Worm (Caenorhabditis elegans) whole organism, L4 larva: ENCODE results near the gene ivns-1.

Source experiments
- F10B5.3 ChIP-seq: sonication (generic microtip); optimal IDR thresholded peaks from 2 replicates; lab custom pipeline; 2016; ENCODE audit warnings: mild to moderate bottlenecking, missing genetic modification characterization, missing compliant biosample characterization
- F26F4.8 ChIP-seq: fragments of 200-800 bp; sonication (Bioruptor generic); conservative IDR thresholded peaks from 2 replicates; pipeline ENCODE4 v1.3.6; 2022; ENCODE audit warnings: missing genetic modification characterization, missing compliant biosample characterization
- Y75B8A.6 ChIP-seq: fragments of 200-800 bp; sonication (Bioruptor generic); IDR thresholded peaks from 2 replicates; pipeline ENCODE4 v1.3.6; 2022; ENCODE audit warnings: missing genetic modification reagents, missing genetic modification characterization, missing compliant biosample characterization
- aha-1 ChIP-seq: fragments of 150-350 bp; peaks from one replicate; lab custom pipeline; 2014; ENCODE audit warnings: missing biosample characterization, missing genetic modification characterization
- ceh-20 ChIP-seq: fragments of 200-800 bp; sonication (Bioruptor generic); IDR thresholded peaks from 2 replicates; pipeline ENCODE4 v1.3.6; 2022; ENCODE audit warnings: missing genetic modification reagents, missing genetic modification characterization, missing compliant biosample characterization
- ceh-82 ChIP-seq: sonication (generic microtip); optimal IDR thresholded peaks from 2 replicates; lab custom pipeline; 2017; ENCODE audit warnings: missing biosample characterization, missing genetic modification characterization
- dpl-1 ChIP-seq: fragments of 150-350 bp; optimal IDR thresholded peaks from 2 replicates; lab custom pipeline; 2014; ENCODE audit warnings: missing biosample characterization, missing genetic modification reagents, missing genetic modification characterization
- egl-43 ChIP-seq: fragments of 200-800 bp; sonication (Bioruptor generic); IDR thresholded peaks from 2 replicates; pipeline ENCODE4 v1.3.6; 2022; ENCODE audit warnings: missing genetic modification reagents, missing genetic modification characterization, missing compliant biosample characterization
- fkh-10 ChIP-seq: fragments of 150-350 bp; optimal IDR thresholded peaks from 2 replicates; lab custom pipeline; 2014; ENCODE audit warnings: missing biosample characterization, missing genetic modification reagents, missing genetic modification characterization
- hmg-1.1 ChIP-seq: fragments of 200-800 bp; sonication (Bioruptor generic); IDR thresholded peaks from 2 replicates; pipeline ENCODE4 v1.3.6; 2022; ENCODE audit warnings: missing genetic modification reagents, missing genetic modification characterization, missing compliant biosample characterization
- jun-1 ChIP-seq: fragments of 150-350 bp; optimal IDR thresholded peaks from 2 replicates; lab custom pipeline; 2014; ENCODE audit warnings: missing biosample characterization, missing genetic modification reagents, missing genetic modification characterization
- lin-1 ChIP-seq: fragments of 200-800 bp; sonication (Bioruptor generic); IDR thresholded peaks from 2 replicates; pipeline ENCODE4 v1.3.6; 2022; ENCODE audit warnings: missing genetic modification reagents, missing genetic modification characterization, missing compliant biosample characterization
- lin-13 ChIP-seq: fragments of 150-350 bp; optimal IDR thresholded peaks from 2 replicates; lab custom pipeline; 2014; ENCODE audit warnings: missing biosample characterization, missing genetic modification reagents, missing genetic modification characterization
- madf-9 ChIP-seq: fragments of 200-800 bp; sonication (Bioruptor generic); conservative IDR thresholded peaks from 2 replicates; pipeline ENCODE4 v1.3.6; 2022; ENCODE audit warnings: missing genetic modification reagents, missing genetic modification characterization, missing compliant biosample characterization
- nhr-11 ChIP-seq: fragments of 150-350 bp; optimal IDR thresholded peaks from 2 replicates; lab custom pipeline; 2014; ENCODE audit warnings: missing biosample characterization, missing genetic modification characterization
- nhr-48 ChIP-seq: sonication (generic microtip); optimal IDR thresholded peaks from 2 replicates; lab custom pipeline; 2016; ENCODE audit warnings: mild to moderate bottlenecking, missing genetic modification characterization, missing compliant biosample characterization
- set-16 ChIP-seq: fragments of 200-800 bp; sonication (Bioruptor generic); IDR thresholded peaks from 2 replicates; pipeline ENCODE4 v1.3.6; 2022; ENCODE audit warnings: missing genetic modification reagents, missing genetic modification characterization, missing compliant biosample characterization
- snpc-4 ChIP-seq: fragments of 150-350 bp; optimal IDR thresholded peaks from 2 replicates; lab custom pipeline; 2014; ENCODE audit warnings: missing biosample characterization, missing genetic modification characterization
- unc-62 ChIP-seq, 3 experiments: fragments of 150-350 bp in 1 of 3; sonication (generic microtip); optimal IDR thresholded peaks in 2 of 3; peaks in 1 of 3; 1 replicate in 1 of 3; 2 replicates in 2 of 3; lab custom pipeline; 2014 to 2017; ENCODE audit warnings: missing biosample characterization in 3 of 3, missing genetic modification characterization in 3 of 3, missing genetic modification reagents in 3 of 3, missing genotype in 1 of 3

The ivns-1 gene

DNA sequence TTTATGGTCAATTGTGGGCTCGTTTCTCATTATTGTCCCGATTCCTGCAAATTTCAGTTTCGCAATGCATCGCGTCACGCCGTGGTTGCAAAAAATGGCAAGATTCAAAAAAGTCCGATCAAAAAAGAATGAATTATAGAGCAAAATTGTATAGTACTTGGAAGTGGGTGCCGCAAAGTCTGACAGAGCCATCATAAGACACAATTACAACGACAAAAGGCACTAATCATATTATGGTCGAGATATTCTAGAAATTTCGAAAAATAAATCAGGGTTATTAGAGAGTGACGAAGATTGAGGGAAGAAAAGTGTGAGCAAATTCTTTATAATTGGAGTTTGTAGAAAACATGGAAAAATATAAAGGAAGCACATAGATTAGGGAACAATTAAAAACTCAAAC is 38.9 kb downstream of the ivns-1 start:
- no peak for TF ChIP-seq lin-1 (GFP tag; lab: Robert Waterston, UW)
- TF ChIP-seq nhr-48 = no peak
- TF ChIP-seq lin-13 (GFP tag; lab: Kevin White, UChicago) = no peak
- TF ChIP-seq aha-1 = peak; percentile 11
- no peak for TF ChIP-seq F10B5.3 (tag; lab: Kevin White, UChicago)
- no peak for TF ChIP-seq dpl-1

ce11 chrX:12589503-12589902 is 44.7 kb downstream of the ivns-1 start:
- TF ChIP-seq ceh-82 (no peak), jun-1 (tag; lab: Kevin White, UChicago) (no peak), fkh-10 (peak; percentile 5), F26F4.8 (GFP tag; lab: Robert Waterston, UW) (no peak), hmg-1.1 (GFP tag; lab: Robert Waterston, UW) (0 out of 2 replicates have a peak, but pooled peaks have one; percentile 9), aha-1 (no peak), madf-9 (GFP tag; lab: Robert Waterston, UW) (no peak), ceh-20 (no peak)
- TF ChIP-seq, all 104 proteins: peak for 2

DNA sequence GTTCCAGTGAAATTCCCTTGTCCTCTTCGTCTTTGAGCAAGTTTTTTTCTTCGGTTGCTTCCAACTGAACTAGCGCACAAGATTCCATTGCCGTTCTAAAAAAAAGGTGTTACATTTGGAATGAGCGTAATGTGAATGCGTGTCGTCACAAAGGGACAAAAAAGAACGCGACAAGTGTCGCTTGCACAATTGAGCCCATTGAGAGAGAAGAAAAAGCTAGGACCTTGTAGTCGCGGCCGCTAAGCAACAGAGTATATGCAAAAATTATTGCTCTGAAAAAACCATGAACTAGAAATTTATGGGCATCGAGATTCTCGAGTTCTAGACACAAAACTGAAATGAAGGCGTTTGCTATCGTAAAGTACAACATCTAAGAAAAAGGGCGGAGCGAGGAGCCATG is 47.8 kb downstream of the ivns-1 start, which contains the start of gene T24D5.2:
Gene T24D5.2 (minus strand): TSS at position 101 of the 400 bp plus-strand sequence.
- TF ChIP-seq nhr-11 (tag; lab: Kevin White, UChicago) (no peak), aha-1 (peak; percentile 26)

DNA sequence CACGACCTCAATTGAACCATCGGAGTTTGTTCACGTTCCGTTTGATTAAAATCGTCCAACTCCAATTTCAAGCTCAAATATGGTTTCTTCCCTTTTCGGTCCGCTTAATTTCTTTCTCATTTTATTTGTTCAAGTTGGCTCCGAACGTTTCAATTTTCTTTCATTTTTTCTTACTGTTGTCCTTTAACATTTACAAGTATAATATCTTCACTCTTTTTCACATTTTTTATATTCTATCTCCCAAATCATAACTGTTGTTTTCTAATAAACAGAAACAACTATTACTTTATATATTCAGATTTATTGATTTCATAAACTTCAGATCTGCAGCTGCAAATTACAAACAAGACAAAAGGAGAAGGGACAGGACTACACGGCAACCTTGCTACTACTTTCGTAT is 50.7 kb downstream of the ivns-1 start:
- TF ChIP-seq Y75B8A.6 (GFP tag; lab: Robert Waterston, UW) = no peak
- TF ChIP-seq unc-62 (GFP tag; optimal IDR thresholded peaks at IDR 0.05 in 1 of 2; lab: Kevin White, UChicago) = peak in 1 of 2 experiments; percentile 91
- TF ChIP-seq unc-62 (tag; optimal IDR thresholded peaks at IDR 0.05; lab: Kevin White, UChicago) = no peak

DNA sequence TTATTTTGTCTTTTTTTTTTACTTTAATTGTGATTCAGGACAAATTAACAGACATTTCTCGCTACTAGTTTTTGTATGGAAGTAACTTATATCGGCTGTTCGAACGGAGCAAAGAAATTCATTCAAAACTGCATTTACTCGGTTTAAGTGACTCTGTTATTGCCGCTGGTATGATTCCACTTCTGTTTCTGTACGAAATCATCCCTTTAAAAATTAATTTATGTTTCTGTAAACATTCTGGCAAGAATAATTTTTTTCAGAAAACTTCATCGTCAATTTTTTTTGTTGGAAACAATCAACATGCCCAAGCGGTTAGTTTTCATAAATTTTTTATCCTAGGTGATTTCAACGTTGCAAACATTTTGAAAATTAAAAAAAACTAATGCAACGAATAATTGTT is 54.4 kb downstream of the ivns-1 start, which contains the start of gene T24D5.3:
Gene T24D5.3 (plus strand): TSS at position 301 of the 400 bp plus-strand sequence.
- TF ChIP-seq egl-43 (GFP tag; lab: Robert Waterston, UW) = no peak
- TF ChIP-seq snpc-4 = no peak

DNA sequence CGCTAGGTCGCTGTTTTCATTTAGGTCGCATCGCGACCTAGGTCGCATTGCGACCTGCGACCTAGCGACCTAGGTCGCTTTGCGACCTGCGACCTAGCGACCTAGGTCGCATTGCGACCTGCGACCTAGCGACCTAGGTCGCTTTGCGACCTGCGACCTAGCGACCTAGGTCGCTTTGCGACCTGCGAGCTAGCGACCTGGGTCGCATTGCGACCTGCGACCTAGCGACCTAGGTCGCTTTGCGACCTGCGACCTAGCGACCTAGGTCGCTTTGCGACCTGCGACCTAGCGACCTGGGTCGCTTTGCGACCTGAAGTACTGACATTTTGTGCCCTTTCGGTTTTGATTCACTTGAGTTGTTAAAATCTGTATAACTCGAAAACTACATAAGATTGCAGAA is 56.1 kb downstream of the ivns-1 start:
- TF ChIP-seq set-16 (GFP tag; lab: Robert Waterston, UW) = peak; percentile 92
